Worm (Caenorhabditis elegans) whole organism, L1 larva: ENCODE measurements around the gene prx-10.

Experiments used
- C16A3.4 ChIP-seq: fragments of 150-350 bp; optimal IDR thresholded peaks from 2 replicates; lab custom pipeline; 2014; ENCODE audit warnings: missing biosample characterization, missing genetic modification characterization
- C34B4.2 ChIP-seq: sonication (generic microtip); optimal IDR thresholded peaks from 2 replicates; lab custom pipeline; 2017; ENCODE audit warnings: mild to moderate bottlenecking, missing genetic modification characterization, missing compliant biosample characterization
- aha-1 ChIP-seq: fragments of 150-350 bp; optimal IDR thresholded peaks from 2 replicates; lab custom pipeline; 2014; ENCODE audit warnings: missing biosample characterization, missing genetic modification characterization
- alr-1 ChIP-seq: fragments of 200-800 bp; sonication (Bioruptor generic); optimal IDR thresholded peaks from 2 replicates; lab custom pipeline; 2018; ENCODE audit warnings: borderline replicate concordance, mild to moderate bottlenecking, missing genetic modification characterization, missing compliant biosample characterization
- ama-1 ChIP-seq: fragments of 150-350 bp; optimal IDR thresholded peaks from 2 replicates; lab custom pipeline; 2014
- ceh-63 ChIP-seq: fragments of 200-800 bp; sonication (Bioruptor generic); optimal IDR thresholded peaks from 2 replicates; lab custom pipeline; 2018; ENCODE audit warnings: mild to moderate bottlenecking, missing genetic modification characterization, missing compliant biosample characterization
- ceh-8 ChIP-seq: fragments of 200-800 bp; sonication (Bioruptor generic); optimal IDR thresholded peaks from 2 replicates; lab custom pipeline; 2018; ENCODE audit warnings: mild to moderate bottlenecking, missing genetic modification characterization, moderate library complexity, missing compliant biosample characterization
- ceh-82 ChIP-seq, 3 experiments: fragments of 150-350 bp in 1 of 3; sonication (generic microtip) in 2 of 3; optimal IDR thresholded peaks; 2 replicates each; lab custom pipeline; 2014 to 2017; ENCODE audit warnings: missing biosample characterization in 3 of 3, missing genetic modification characterization in 3 of 3
- ceh-90 ChIP-seq: sonication (generic microtip); optimal IDR thresholded peaks from 2 replicates; lab custom pipeline; 2016; ENCODE audit warnings: missing genetic modification characterization, missing compliant biosample characterization
- ces-1 ChIP-seq: fragments of 150-350 bp; optimal IDR thresholded peaks from 2 replicates; lab custom pipeline; 2014; ENCODE audit warnings: missing biosample characterization, missing genetic modification reagents, missing genetic modification characterization
- dsc-1 ChIP-seq: sonication (generic microtip); optimal IDR thresholded peaks from 2 replicates; lab custom pipeline; 2016; ENCODE audit warnings: mild to moderate bottlenecking, missing genetic modification characterization, missing compliant biosample characterization
- efl-1 ChIP-seq, 4 experiments: fragments of 150-350 bp; optimal IDR thresholded peaks in 3 of 4; peaks in 1 of 4; 1 replicate in 1 of 4; 2 replicates in 3 of 4; lab custom pipeline; 2014; ENCODE audit warnings: missing biosample characterization in 2 of 4, missing genetic modification characterization in 2 of 4, missing genetic modification reagents in 2 of 4
- egl-13 ChIP-seq: sonication (generic microtip); optimal IDR thresholded peaks from 2 replicates; lab custom pipeline; 2016; ENCODE audit warnings: missing genotype, missing genetic modification reagents, missing genetic modification characterization, missing compliant biosample characterization
- egl-27 ChIP-seq, 2 experiments: fragments of 150-350 bp in 1 of 2; sonication (generic microtip); optimal IDR thresholded peaks; 3 replicates each; lab custom pipeline; 2017 to 2018; ENCODE audit warnings: missing biosample characterization in 2 of 2, missing genetic modification characterization in 2 of 2, missing genetic modification reagents in 2 of 2
- elt-2 ChIP-seq: sonication (generic microtip); optimal IDR thresholded peaks from 2 replicates; lab custom pipeline; 2016; ENCODE audit warnings: missing genetic modification characterization, mild to moderate bottlenecking, inconsistent platforms, missing compliant biosample characterization, missing genetic modification reagents
- elt-3 ChIP-seq, 6 experiments: fragments of 150-350 bp in 1 of 6; sonication (generic microtip); optimal IDR thresholded peaks; 2 replicates each; lab custom pipeline; 2017 to 2018; ENCODE audit warnings: missing biosample characterization in 6 of 6, missing genetic modification characterization in 6 of 6, inconsistent platforms in 1 of 6
- ets-5 ChIP-seq: fragments of 200-800 bp; sonication (Bioruptor generic); IDR thresholded peaks from 2 replicates; pipeline ENCODE4 v1.3.6; 2022; ENCODE audit warnings: missing genetic modification characterization, missing compliant biosample characterization
- fkh-10 ChIP-seq: sonication (generic microtip); optimal IDR thresholded peaks from 2 replicates; lab custom pipeline; 2017; ENCODE audit warnings: missing biosample characterization, missing genetic modification reagents, missing genetic modification characterization
- fkh-8 ChIP-seq: sonication (generic microtip); optimal IDR thresholded peaks from 2 replicates; lab custom pipeline; 2016; ENCODE audit warnings: mild to moderate bottlenecking, missing genetic modification characterization, missing compliant biosample characterization
- fos-1 ChIP-seq: fragments of 150-350 bp; optimal IDR thresholded peaks from 2 replicates; lab custom pipeline; 2014; ENCODE audit warnings: missing biosample characterization, missing genetic modification characterization
- hlh-4 ChIP-seq: sonication (generic microtip); optimal IDR thresholded peaks from 2 replicates; lab custom pipeline; 2016; ENCODE audit warnings: mild to moderate bottlenecking, missing genetic modification characterization, missing compliant biosample characterization
- irx-1 ChIP-seq: sonication (generic microtip); optimal IDR thresholded peaks from 2 replicates; lab custom pipeline; 2016; ENCODE audit warnings: missing genetic modification characterization, missing compliant biosample characterization
- jun-1 ChIP-seq: fragments of 150-350 bp; optimal IDR thresholded peaks from 2 replicates; lab custom pipeline; 2014; ENCODE audit warnings: missing biosample characterization, missing genetic modification reagents, missing genetic modification characterization
- lin-13 ChIP-seq: fragments of 150-350 bp; optimal IDR thresholded peaks from 2 replicates; lab custom pipeline; 2014; ENCODE audit warnings: missing biosample characterization, missing genetic modification reagents, missing genetic modification characterization
- lin-14 ChIP-seq: fragments of 200-800 bp; sonication (Bioruptor generic); optimal IDR thresholded peaks from 2 replicates; lab custom pipeline; 2018; ENCODE audit warnings: mild to moderate bottlenecking, missing genetic modification characterization, moderate library complexity, missing compliant biosample characterization
- lin-35 ChIP-seq, 2 experiments: fragments of 150-350 bp; optimal IDR thresholded peaks; 2 replicates each; lab custom pipeline; 2014; ENCODE audit warnings: missing biosample characterization in 2 of 2, missing genetic modification characterization in 2 of 2, missing genetic modification reagents in 2 of 2
- lir-3 ChIP-seq: sonication (generic microtip); optimal IDR thresholded peaks from 2 replicates; lab custom pipeline; 2016; ENCODE audit warnings: mild to moderate bottlenecking, missing genetic modification characterization, moderate library complexity, missing compliant biosample characterization; ENCODE audit not compliant: poor library complexity
- lsy-2 ChIP-seq, 2 experiments: fragments of 150-350 bp; optimal IDR thresholded peaks; 2 replicates each; lab custom pipeline; 2014; ENCODE audit warnings: missing biosample characterization in 2 of 2, missing genetic modification characterization in 2 of 2
- mep-1 ChIP-seq: fragments of 150-350 bp; optimal IDR thresholded peaks from 2 replicates; lab custom pipeline; 2014; ENCODE audit warnings: missing biosample characterization, missing genetic modification characterization
- nhr-11 ChIP-seq: fragments of 150-350 bp; optimal IDR thresholded peaks from 2 replicates; lab custom pipeline; 2014; ENCODE audit warnings: missing biosample characterization, missing genetic modification characterization
- nhr-12 ChIP-seq: sonication (generic microtip); optimal IDR thresholded peaks from 2 replicates; lab custom pipeline; 2017; ENCODE audit warnings: missing biosample characterization, missing genetic modification characterization
- nhr-19 ChIP-seq: fragments of 200-800 bp; sonication (Bioruptor generic); conservative IDR thresholded peaks from 2 replicates; pipeline ENCODE4 v1.3.6; 2022; ENCODE audit warnings: missing genetic modification characterization, missing compliant biosample characterization
- nhr-20 ChIP-seq: sonication (generic microtip); optimal IDR thresholded peaks from 2 replicates; lab custom pipeline; 2016; ENCODE audit warnings: mild to moderate bottlenecking, missing genetic modification characterization, missing compliant biosample characterization
- nhr-71 ChIP-seq: sonication (generic microtip); optimal IDR thresholded peaks from 2 replicates; lab custom pipeline; 2016; ENCODE audit warnings: mild to moderate bottlenecking, missing genetic modification characterization, moderate library complexity, missing compliant biosample characterization
- nhr-84 ChIP-seq: sonication (generic microtip); optimal IDR thresholded peaks from 2 replicates; lab custom pipeline; 2017; ENCODE audit warnings: missing biosample characterization, missing genetic modification characterization
- nhr-85 ChIP-seq: sonication (generic microtip); peaks from one replicate; lab custom pipeline; 2016; ENCODE audit warnings: missing genetic modification characterization, inconsistent platforms, missing compliant biosample characterization
- nhr-90 ChIP-seq: sonication (generic microtip); optimal IDR thresholded peaks from 2 replicates; lab custom pipeline; 2016; ENCODE audit warnings: mild to moderate bottlenecking, missing genetic modification characterization, missing compliant biosample characterization; ENCODE audit not compliant: poor library complexity
- pqm-1 ChIP-seq: sonication (generic microtip); optimal IDR thresholded peaks from 3 replicates; lab custom pipeline; 2017; ENCODE audit warnings: missing biosample characterization, missing genetic modification characterization
- rnt-1 ChIP-seq: sonication (generic microtip); optimal IDR thresholded peaks from 2 replicates; lab custom pipeline; 2016; ENCODE audit warnings: mild to moderate bottlenecking, missing genetic modification characterization, moderate library complexity, missing compliant biosample characterization
- snu-23 ChIP-seq: sonication (generic microtip); optimal IDR thresholded peaks from 2 replicates; lab custom pipeline; 2016; ENCODE audit warnings: missing genetic modification characterization, missing compliant biosample characterization
- swsn-7 ChIP-seq: sonication (generic microtip); optimal IDR thresholded peaks from 2 replicates; lab custom pipeline; 2016; ENCODE audit warnings: missing genetic modification characterization, missing compliant biosample characterization
- tbx-2 ChIP-seq: sonication (generic microtip); optimal IDR thresholded peaks from 2 replicates; lab custom pipeline; 2016; ENCODE audit warnings: missing genetic modification characterization, missing compliant biosample characterization
- tlp-1 ChIP-seq: fragments of 150-350 bp; optimal IDR thresholded peaks from 2 replicates; lab custom pipeline; 2014; ENCODE audit warnings: missing biosample characterization, missing genetic modification characterization
- unc-130 ChIP-seq: fragments of 150-350 bp; optimal IDR thresholded peaks from 2 replicates; lab custom pipeline; 2017; ENCODE audit warnings: missing biosample characterization, missing genetic modification characterization, inconsistent platforms
- unc-30 ChIP-seq: sonication (generic microtip); optimal IDR thresholded peaks from 2 replicates; lab custom pipeline; 2017; ENCODE audit warnings: missing biosample characterization, missing genetic modification characterization
- unc-86 ChIP-seq: sonication (generic microtip); optimal IDR thresholded peaks from 2 replicates; lab custom pipeline; 2016; ENCODE audit warnings: missing genetic modification characterization, missing compliant biosample characterization
- zip-4 ChIP-seq: fragments of 200-800 bp; sonication (Bioruptor generic); optimal IDR thresholded peaks from 2 replicates; lab custom pipeline; 2018; ENCODE audit warnings: mild to moderate bottlenecking, missing genetic modification characterization, moderate library complexity, missing compliant biosample characterization

Gene prx-10

ce11 chrIII:5200349-5200748 is 35.9 kb upstream of the prx-10 start (continued):
- peak; percentile 31 for TF ChIP-seq lin-14 (GFP tag; lab: Kevin White, UChicago)

ce11 chrIII:5201267-5201666 is 34.9 kb upstream of the prx-10 start:
- no peak for TF ChIP-seq efl-1 (optimal IDR thresholded peaks at IDR 0.05; lab: Kevin White, UChicago)
- peak in 1 of 2 experiments; percentile 93 for TF ChIP-seq efl-1 (GFP tag; optimal IDR thresholded peaks at IDR 0.05 in 1 of 2; lab: Kevin White, UChicago)
- no peak for TF ChIP-seq C34B4.2
- TF ChIP-seq nhr-19: 0 out of 2 replicates have a peak, but pooled peaks have one; percentile 11
- no peak for TF ChIP-seq zip-4 (GFP tag; lab: Kevin White, UChicago)
- TF ChIP-seq pqm-1 (tag; lab: Kevin White, UChicago): peak; percentile 78
- no peak for TF ChIP-seq unc-130
- peak; percentile 18 for TF ChIP-seq snu-23
- peak; percentile 3 for TF ChIP-seq lir-3
- TF ChIP-seq lin-13 (GFP tag; lab: Kevin White, UChicago): no peak
- peak in 1 of 2 experiments; percentile 62 for TF ChIP-seq lin-35 (GFP tag; optimal IDR thresholded peaks at IDR 0.05; lab: Kevin White, UChicago)
- no peak for TF ChIP-seq nhr-12 (tag; lab: Kevin White, UChicago)
- no peak for TF ChIP-seq ceh-8
- peak; percentile 73 for TF ChIP-seq nhr-20
- peak; percentile 72 for TF ChIP-seq nhr-85 (tag; lab: Kevin White, UChicago)
- TF ChIP-seq hlh-4: no peak
- peak; percentile 12 for TF ChIP-seq jun-1 (tag; lab: Kevin White, UChicago)
- TF ChIP-seq lin-14 (GFP tag; lab: Kevin White, UChicago): peak; percentile 48
- TF ChIP-seq ama-1 (lab: Kevin White, UChicago): no peak
- peak in 1 of 2 experiments; percentile 35 for TF ChIP-seq lsy-2 (tag; optimal IDR thresholded peaks at IDR 0.05; lab: Kevin White, UChicago)
- peak in 5 of 6 experiments; percentile 75 to 95 (median 83) for TF ChIP-seq elt-3 (tag; optimal IDR thresholded peaks at IDR 0.05; lab: Kevin White, UChicago)
- no peak for TF ChIP-seq ceh-63 (GFP tag; lab: Kevin White, UChicago)
- TF ChIP-seq tbx-2 (tag; lab: Kevin White, UChicago): peak; percentile 4
- TF ChIP-seq C16A3.4 (tag; lab: Kevin White, UChicago): peak; percentile 3
- no peak for TF ChIP-seq rnt-1 (tag; lab: Kevin White, UChicago)
- TF ChIP-seq nhr-71 (tag; lab: Kevin White, UChicago): peak; percentile 50
- peak; percentile 93 for TF ChIP-seq elt-2
- TF ChIP-seq tlp-1 (tag; lab: Kevin White, UChicago): peak; percentile 40
- TF ChIP-seq nhr-90 (tag; lab: Kevin White, UChicago): peak; percentile 40
- TF ChIP-seq egl-27 (tag; optimal IDR thresholded peaks at IDR 0.05; lab: Kevin White, UChicago): no peak
- no peak for TF ChIP-seq egl-13 (tag; lab: Kevin White, UChicago)

- TF ChIP-seq fos-1 (tag; lab: Kevin White, UChicago) (peak; percentile 28), unc-130 (no peak), rnt-1 (tag; lab: Kevin White, UChicago) (peak; percentile 40), aha-1 (tag; lab: Kevin White, UChicago) (no peak), nhr-84 (tag; lab: Kevin White, UChicago) (no peak), C16A3.4 (tag; lab: Kevin White, UChicago) (peak; percentile 43), ets-5 (GFP tag; lab: Robert Waterston, UW) (no peak), nhr-19 (peak; percentile 60), snu-23 (peak; percentile 85), elt-2 (peak; percentile 71), ceh-63 (GFP tag; lab: Kevin White, UChicago) (no peak), mep-1 (tag; lab: Kevin White, UChicago) (peak; percentile 72), unc-30 (tag; lab: Kevin White, UChicago) (no peak), nhr-11 (tag; lab: Kevin White, UChicago) (peak; percentile 18), swsn-7 (tag; lab: Kevin White, UChicago) (peak; percentile 39), fkh-8 (peak; percentile 8), irx-1 (tag; lab: Kevin White, UChicago) (no peak), dsc-1 (tag; lab: Kevin White, UChicago) (no peak), ceh-90 (tag; lab: Kevin White, UChicago) (no peak), egl-27 (tag; optimal IDR thresholded peaks at IDR 0.05; lab: Kevin White, UChicago) (no peak), efl-1 (optimal IDR thresholded peaks at IDR 0.05; lab: Kevin White, UChicago) (peak; percentile 53 to 59), efl-1 (GFP tag; optimal IDR thresholded peaks at IDR 0.05 in 1 of 2; lab: Kevin White, UChicago) (peak in 1 of 2 experiments; percentile 24), ces-1 (GFP tag; lab: Kevin White, UChicago) (no peak), elt-3 (tag; optimal IDR thresholded peaks at IDR 0.05; lab: Kevin White, UChicago) (peak in 5 of 6 experiments; percentile 38 to 81 (median 54)), jun-1 (tag; lab: Kevin White, UChicago) (peak; percentile 46), fkh-10 (no peak), ceh-82 (tag; optimal IDR thresholded peaks at IDR 0.05; lab: Kevin White, UChicago) (peak in 1 of 3 experiments; percentile 20), alr-1 (tag; lab: Kevin White, UChicago) (no peak), nhr-90 (tag; lab: Kevin White, UChicago) (peak; percentile 67), unc-86 (tag; lab: Kevin White, UChicago) (no peak)
Measured at ce11 chrIII:5202641-5203040, 33.6 kb upstream of the prx-10 start.
